Worm (Caenorhabditis elegans) whole organism, L2 larva: Measurements from ENCODE around the gene ttr-24.

Experiments
- C34F6.9 ChIP-seq: fragments of 150-350 bp; optimal IDR thresholded peaks from 2 replicates; lab custom pipeline; 2014; ENCODE audit warnings: missing biosample characterization, missing genetic modification characterization
- F13H6.1 ChIP-seq: sonication (generic microtip); optimal IDR thresholded peaks from 2 replicates; lab custom pipeline; 2016; ENCODE audit warnings: missing genetic modification characterization, missing compliant biosample characterization
- Y55F3AM.14 ChIP-seq: fragments of 200-800 bp; sonication (Bioruptor generic); optimal IDR thresholded peaks from 2 replicates; lab custom pipeline; 2018; ENCODE audit warnings: mild to moderate bottlenecking, missing genetic modification characterization, missing compliant biosample characterization
- ZK546.5 ChIP-seq: sonication (generic microtip); optimal IDR thresholded peaks from 2 replicates; lab custom pipeline; 2017; ENCODE audit warnings: missing biosample characterization, missing genetic modification characterization
- ama-1 ChIP-seq: fragments of 150-350 bp; optimal IDR thresholded peaks from 2 replicates; lab custom pipeline; 2018; ENCODE audit warnings: inconsistent platforms
- blmp-1 ChIP-seq: sonication (generic microtip); optimal IDR thresholded peaks from 2 replicates; lab custom pipeline; 2017; ENCODE audit warnings: missing genetic modification characterization, mild to moderate bottlenecking, missing compliant biosample characterization, antibody characterized with exemption, moderate library complexity; ENCODE audit not compliant: insufficient read depth
- ceh-16 ChIP-seq: fragments of 150-350 bp; optimal IDR thresholded peaks from 2 replicates; lab custom pipeline; 2014; ENCODE audit warnings: missing biosample characterization, missing genetic modification characterization
- ceh-82 ChIP-seq: fragments of 150-350 bp; optimal IDR thresholded peaks from 2 replicates; lab custom pipeline; 2014; ENCODE audit warnings: missing biosample characterization, missing genetic modification characterization
- crh-2 ChIP-seq: sonication (generic microtip); optimal IDR thresholded peaks from 2 replicates; lab custom pipeline; 2017; ENCODE audit warnings: missing biosample characterization, missing genetic modification characterization
- dmd-4 ChIP-seq: sonication (generic microtip); optimal IDR thresholded peaks from 2 replicates; lab custom pipeline; 2017; ENCODE audit warnings: missing biosample characterization, missing genetic modification characterization
- elt-1 ChIP-seq: fragments of 150-350 bp; optimal IDR thresholded peaks from 2 replicates; lab custom pipeline; 2014; ENCODE audit warnings: missing biosample characterization, missing genetic modification characterization
- elt-3 ChIP-seq: sonication (generic microtip); optimal IDR thresholded peaks from 2 replicates; lab custom pipeline; 2017; ENCODE audit warnings: missing biosample characterization, missing genetic modification characterization
- lin-39 ChIP-seq: fragments of 150-350 bp; optimal IDR thresholded peaks from 2 replicates; lab custom pipeline; 2014; ENCODE audit warnings: missing biosample characterization, missing genetic modification reagents, missing genetic modification characterization
- lsy-2 ChIP-seq, 2 experiments: fragments of 150-350 bp in 1 of 2; sonication (generic microtip) in 1 of 2; optimal IDR thresholded peaks; 2 replicates each; lab custom pipeline; 2014 to 2017; ENCODE audit warnings: missing biosample characterization in 2 of 2, missing genetic modification characterization in 2 of 2
- mab-5 ChIP-seq: fragments of 150-350 bp; optimal IDR thresholded peaks from 2 replicates; lab custom pipeline; 2014; ENCODE audit warnings: missing biosample characterization, missing genetic modification characterization
- mbf-1 ChIP-seq: sonication (generic microtip); optimal IDR thresholded peaks from 2 replicates; lab custom pipeline; 2017; ENCODE audit warnings: missing biosample characterization, missing genetic modification characterization
- mdl-1 ChIP-seq, 2 experiments: fragments of 150-350 bp in 1 of 2; sonication (generic microtip) in 1 of 2; optimal IDR thresholded peaks; 2 replicates each; lab custom pipeline; 2017; ENCODE audit warnings: missing biosample characterization in 2 of 2, missing genetic modification characterization in 2 of 2
- nhr-10 ChIP-seq: sonication (generic microtip); optimal IDR thresholded peaks from 2 replicates; lab custom pipeline; 2017; ENCODE audit warnings: missing biosample characterization, missing genetic modification characterization
- nhr-11 ChIP-seq: fragments of 150-350 bp; optimal IDR thresholded peaks from 2 replicates; lab custom pipeline; 2014; ENCODE audit warnings: missing biosample characterization, missing genetic modification characterization
- nhr-12 ChIP-seq: fragments of 150-350 bp; optimal IDR thresholded peaks from 2 replicates; lab custom pipeline; 2014; ENCODE audit warnings: missing biosample characterization, missing genetic modification characterization
- nhr-129 ChIP-seq: fragments of 150-350 bp; optimal IDR thresholded peaks from 2 replicates; lab custom pipeline; 2014; ENCODE audit warnings: missing biosample characterization, missing genetic modification characterization
- nhr-21 ChIP-seq: fragments of 150-350 bp; optimal IDR thresholded peaks from 2 replicates; lab custom pipeline; 2014; ENCODE audit warnings: missing biosample characterization, missing genetic modification characterization
- nhr-23 ChIP-seq: fragments of 150-350 bp; optimal IDR thresholded peaks from 2 replicates; lab custom pipeline; 2014; ENCODE audit warnings: missing biosample characterization, missing genetic modification reagents, missing genetic modification characterization
- nhr-237 ChIP-seq: fragments of 150-350 bp; optimal IDR thresholded peaks from 2 replicates; lab custom pipeline; 2014; ENCODE audit warnings: missing biosample characterization, missing genetic modification characterization
- nhr-25 ChIP-seq: fragments of 150-350 bp; sonication (generic microtip); optimal IDR thresholded peaks from 3 replicates; lab custom pipeline; 2014; ENCODE audit warnings: missing biosample characterization, missing genetic modification characterization
- nhr-6 ChIP-seq: fragments of 150-350 bp; optimal IDR thresholded peaks from 2 replicates; lab custom pipeline; 2014; ENCODE audit warnings: missing biosample characterization, missing genetic modification characterization
- nhr-77 ChIP-seq: fragments of 150-350 bp; optimal IDR thresholded peaks from 2 replicates; lab custom pipeline; 2014; ENCODE audit warnings: missing biosample characterization, missing genetic modification characterization
- sem-4 ChIP-seq: fragments of 150-350 bp; optimal IDR thresholded peaks from 2 replicates; lab custom pipeline; 2014; ENCODE audit warnings: missing biosample characterization, missing genetic modification reagents, missing genetic modification characterization
- skn-1 ChIP-seq: sonication (generic microtip); optimal IDR thresholded peaks from 2 replicates; lab custom pipeline; 2017; ENCODE audit warnings: missing biosample characterization, missing genetic modification characterization
- sma-3 ChIP-seq: sonication (generic microtip); optimal IDR thresholded peaks from 2 replicates; lab custom pipeline; 2016; ENCODE audit warnings: missing genetic modification reagents, missing genetic modification characterization, missing compliant biosample characterization
- sma-9 ChIP-seq, 2 experiments: fragments of 150-350 bp in 1 of 2; sonication (generic microtip) in 1 of 2; optimal IDR thresholded peaks; 2 replicates each; lab custom pipeline; 2014 to 2016; ENCODE audit warnings: missing genetic modification characterization in 2 of 2, mild to moderate bottlenecking in 1 of 2, missing biosample characterization in 1 of 2, missing compliant biosample characterization in 1 of 2, missing genetic modification reagents in 1 of 2, moderate library complexity in 1 of 2
- snpc-4 ChIP-seq: fragments of 150-350 bp; optimal IDR thresholded peaks from 2 replicates; lab custom pipeline; 2014; ENCODE audit warnings: missing biosample characterization, missing genetic modification characterization
- unc-39 ChIP-seq: fragments of 150-350 bp; optimal IDR thresholded peaks from 2 replicates; lab custom pipeline; 2014; ENCODE audit warnings: missing biosample characterization, missing genetic modification characterization
- unc-55 ChIP-seq: fragments of 150-350 bp; sonication (generic microtip); optimal IDR thresholded peaks from 3 replicates; lab custom pipeline; 2014; ENCODE audit warnings: missing biosample characterization, missing genetic modification reagents, missing genetic modification characterization
- zag-1 ChIP-seq: fragments of 150-350 bp; optimal IDR thresholded peaks from 2 replicates; lab custom pipeline; 2014; ENCODE audit warnings: missing biosample characterization, missing genetic modification characterization
- ztf-1 ChIP-seq: fragments of 200-800 bp; sonication (Bioruptor generic); conservative IDR thresholded peaks from 2 replicates; pipeline ENCODE4 v1.3.6; 2022; ENCODE audit warnings: missing genetic modification characterization, missing compliant biosample characterization
- ztf-4 ChIP-seq: fragments of 150-350 bp; optimal IDR thresholded peaks from 2 replicates; lab custom pipeline; 2014; ENCODE audit warnings: missing biosample characterization, missing genetic modification characterization

The ttr-24 gene

ce11 chrV:18586954-18587353, 30.5 kb upstream of the ttr-24 start:
- no peak for TF ChIP-seq snpc-4 (tag; lab: Kevin White, UChicago)
- no peak for TF ChIP-seq ceh-16
- no peak for TF ChIP-seq lsy-2 (tag; optimal IDR thresholded peaks at IDR 0.05; lab: Kevin White, UChicago)
- no peak for TF ChIP-seq mbf-1

ce11 chrV:18585102-18585501, 28.7 kb upstream of the ttr-24 start:
- TF ChIP-seq nhr-25 (no peak), mab-5 (tag; lab: Kevin White, UChicago) (no peak), nhr-237 (tag; lab: Kevin White, UChicago) (no peak)

ce11 chrV:18582358-18582757, 25.9 kb upstream of the ttr-24 start, which contains the start of gene txt-14:
TSS of gene txt-14 (plus strand) at chrV:18582658.
- no peak for TF ChIP-seq nhr-77 (tag; lab: Kevin White, UChicago)
- TF ChIP-seq elt-3 (tag; lab: Kevin White, UChicago), result no peak
- no peak for TF ChIP-seq ceh-82 (tag; lab: Kevin White, UChicago)
- TF ChIP-seq nhr-12 (tag; lab: Kevin White, UChicago), result no peak

- no peak for TF ChIP-seq nhr-25
- TF ChIP-seq nhr-12 (tag; lab: Kevin White, UChicago), result no peak
- no peak for TF ChIP-seq elt-1 (tag; lab: Kevin White, UChicago)
- TF ChIP-seq ceh-16, result no peak
- no peak for TF ChIP-seq mdl-1 (tag; optimal IDR thresholded peaks at IDR 0.05; lab: Kevin White, UChicago)
- TF ChIP-seq nhr-237 (tag; lab: Kevin White, UChicago), result no peak
- TF ChIP-seq ama-1 (lab: Kevin White, UChicago), result no peak
- no peak for TF ChIP-seq ztf-1 (GFP tag; lab: Robert Waterston, UW)
- TF ChIP-seq ztf-4 (tag; lab: Kevin White, UChicago), result no peak
- no peak for TF ChIP-seq sma-3
- TF ChIP-seq unc-39 (tag; lab: Kevin White, UChicago), result no peak
- TF ChIP-seq nhr-6, result no peak
- peak; percentile 68 for TF ChIP-seq F13H6.1
- no peak for TF ChIP-seq unc-55 (GFP tag; lab: Kevin White, UChicago)
- no peak for TF ChIP-seq blmp-1 (tag; lab: Kevin White, UChicago)
- TF ChIP-seq skn-1, result no peak
- peak in 1 of 2 experiments; percentile 51 for TF ChIP-seq lsy-2 (tag; optimal IDR thresholded peaks at IDR 0.05; lab: Kevin White, UChicago)
- no peak for TF ChIP-seq crh-2 (tag; lab: Kevin White, UChicago)
- TF ChIP-seq nhr-23 (tag; lab: Kevin White, UChicago), result no peak
- TF ChIP-seq nhr-21, result no peak
- no peak for TF ChIP-seq mbf-1
- no peak for TF ChIP-seq Y55F3AM.14 (GFP tag; lab: Kevin White, UChicago)
- peak; percentile 65 for TF ChIP-seq sma-9 (GFP tag; optimal IDR thresholded peaks at IDR 0.05; lab: Kevin White, UChicago)
- TF ChIP-seq sma-9 (tag; optimal IDR thresholded peaks at IDR 0.05; lab: Kevin White, UChicago), result no peak
- TF ChIP-seq mab-5 (tag; lab: Kevin White, UChicago), result peak; percentile 39
- TF ChIP-seq nhr-11 (tag; lab: Kevin White, UChicago), result no peak
- TF ChIP-seq C34F6.9 (tag; lab: Kevin White, UChicago), result peak; percentile 30
- peak; percentile 77 for TF ChIP-seq nhr-129 (tag; lab: Kevin White, UChicago)
- TF ChIP-seq dmd-4 (tag; lab: Kevin White, UChicago), result no peak
- no peak for TF ChIP-seq nhr-10
- TF ChIP-seq sem-4, result no peak
- TF ChIP-seq lin-39 (tag; lab: Kevin White, UChicago), result no peak
- no peak for TF ChIP-seq nhr-77 (tag; lab: Kevin White, UChicago)
- TF ChIP-seq zag-1, result no peak
- TF ChIP-seq ZK546.5, result no peak
Measured at ce11 chrV:18581393-18582113, 25.1 kb upstream of the ttr-24 start.
